Worm (Caenorhabditis elegans): ENCODE measurements around the gene enri-2.

enri-2 gene

ce11 chrX:14561416-14561973, 15.9 kb downstream of the enri-2 start (continued):
- TF ChIP-seq aha-1 (tag) (peak; percentile 94), egl-43 (GFP tag; IDR thresholded peaks at IDR 0.05) (peak; percentile 66), nhr-76 (tag; optimal IDR thresholded peaks at IDR 0.05) (no peak), lin-13 (GFP tag; optimal IDR thresholded peaks at IDR 0.05) (peak; percentile 3), unc-62 (GFP tag; optimal IDR thresholded peaks at IDR 0.05 in 1 of 2) (peak in 1 of 2 experiments; percentile 88), unc-62 (tag; optimal IDR thresholded peaks at IDR 0.05) (no peak), hlh-11 (tag; optimal IDR thresholded peaks at IDR 0.05) (peak; percentile 81), sdz-12 (GFP tag; optimal IDR thresholded peaks at IDR 0.05) (no peak), dmd-8 (GFP tag; IDR thresholded peaks at IDR 0.05) (0 out of 2 replicates have a peak, but pooled peaks have one; percentile 56), mdl-1 (tag; optimal IDR thresholded peaks at IDR 0.05) (peak; percentile 55 to 71), lin-29 (GFP tag; IDR thresholded peaks at IDR 0.05) (no peak), fkh-10 (GFP tag; optimal IDR thresholded peaks at IDR 0.05) (peak; percentile 68), ceh-20 (GFP tag; IDR thresholded peaks at IDR 0.05) (peak; percentile 80), lin-38 (GFP tag; IDR thresholded peaks at IDR 0.05) (peak; percentile 29; the same call in 1 of the 2 replicates), saeg-2 (GFP tag; IDR thresholded peaks at IDR 0.05) (peak; percentile 86)

ce11 chrX:14562286-14563086, 16.8 kb downstream of the enri-2 start:
- TF ChIP-seq F49E8.2 (tag; optimal IDR thresholded peaks at IDR 0.05; ENCODE audit: borderline replicate concordance) = no peak
- TF ChIP-seq aly-2 (tag; optimal IDR thresholded peaks at IDR 0.05) = no peak
- TF ChIP-seq fos-1 (tag; optimal IDR thresholded peaks at IDR 0.05) = no peak
- TF ChIP-seq zfp-2 (tag; optimal IDR thresholded peaks at IDR 0.05) = no peak
- peak; percentile 34; the same call in 1 of the 2 replicates for TF ChIP-seq pha-4 (GFP tag; IDR thresholded peaks at IDR 0.05)
- TF ChIP-seq pha-4 (tag; optimal IDR thresholded peaks at IDR 0.05) = no peak
- TF ChIP-seq daf-8 (GFP tag; IDR thresholded peaks at IDR 0.05) = no peak
- peak in 1 of 2 experiments; percentile 77 for TF ChIP-seq lsy-2 (tag; optimal IDR thresholded peaks at IDR 0.05)
- peak; percentile 58 for TF ChIP-seq lin-13 (GFP tag; optimal IDR thresholded peaks at IDR 0.05)
- TF ChIP-seq ZK337.2 (GFP tag; IDR thresholded peaks at IDR 0.05) = no peak
- no peak for TF ChIP-seq nhr-102 (tag; optimal IDR thresholded peaks at IDR 0.05)
- TF ChIP-seq lir-3 (tag; optimal IDR thresholded peaks at IDR 0.05) = no peak
- TF ChIP-seq cey-2 (tag; optimal IDR thresholded peaks at IDR 0.05; ENCODE audit: borderline replicate concordance, insufficient read depth) = no peak
- no peak for TF ChIP-seq zag-1 (tag; optimal IDR thresholded peaks at IDR 0.05)
- no peak for TF ChIP-seq ama-1 (optimal IDR thresholded peaks at IDR 0.05)
- TF ChIP-seq egl-27 (tag; optimal IDR thresholded peaks at IDR 0.05) = no peak
- TF ChIP-seq lin-1 (GFP tag; IDR thresholded peaks at IDR 0.05) = no peak
- no peak for TF ChIP-seq zip-2 (tag; optimal IDR thresholded peaks at IDR 0.05)
- no peak for TF ChIP-seq spr-1 (tag; optimal IDR thresholded peaks at IDR 0.05)
- TF ChIP-seq lim-7 (GFP tag; IDR thresholded peaks at IDR 0.05) = no peak
- peak; percentile 54 for TF ChIP-seq dve-1 (tag; optimal IDR thresholded peaks at IDR 0.05; ENCODE audit: insufficient read depth)
- TF ChIP-seq ceh-62 (tag; optimal IDR thresholded peaks at IDR 0.05) = no peak
- no peak for TF ChIP-seq attf-4 (tag; optimal IDR thresholded peaks at IDR 0.05)
- TF ChIP-seq set-16 (GFP tag; IDR thresholded peaks at IDR 0.05) = no peak
- TF ChIP-seq unc-62 (GFP tag; optimal IDR thresholded peaks at IDR 0.05 in 1 of 2) = peak in 1 of 2 experiments; percentile 23
- no peak for TF ChIP-seq unc-62 (tag; optimal IDR thresholded peaks at IDR 0.05)
- no peak for TF ChIP-seq duxl-1 (tag; optimal IDR thresholded peaks at IDR 0.05; ENCODE audit: poor library complexity)
- TF ChIP-seq Y5F2A.4 (GFP tag; optimal IDR thresholded peaks at IDR 0.05) = no peak
- no peak for TF ChIP-seq nhr-25 (tag; optimal IDR thresholded peaks at IDR 0.05; ENCODE audit: borderline replicate concordance, insufficient read depth)
- TF ChIP-seq hmg-1.1 (GFP tag; IDR thresholded peaks at IDR 0.05) = no peak
- TF ChIP-seq nhr-76 (tag; optimal IDR thresholded peaks at IDR 0.05) = no peak
- no peak for TF ChIP-seq ceh-82 (tag; optimal IDR thresholded peaks at IDR 0.05)
- no peak for TF ChIP-seq madf-9 (GFP tag; conservative IDR thresholded peaks at IDR 0.05)
- TF ChIP-seq ceh-32 (tag; optimal IDR thresholded peaks at IDR 0.05; ENCODE audit: poor library complexity) = no peak
- TF ChIP-seq unc-39 (tag; optimal IDR thresholded peaks at IDR 0.05) = no peak
- TF ChIP-seq sdz-12 (GFP tag; optimal IDR thresholded peaks at IDR 0.05) = no peak
- no peak for TF ChIP-seq nhr-111 (GFP tag; optimal IDR thresholded peaks at IDR 0.05)

All from whole organism, L4 larva.